Worm (Caenorhabditis elegans) whole organism, L4 larva: Measurements from ENCODE around the gene acr-2.

Experiments
- F26F4.8 ChIP-seq: fragments of 200-800 bp; sonication (Bioruptor generic); conservative IDR thresholded peaks from 2 replicates; pipeline ENCODE4 v1.3.6; 2022; ENCODE audit warnings: missing genetic modification characterization, missing compliant biosample characterization
- F37D6.2 ChIP-seq: sonication (generic microtip); optimal IDR thresholded peaks from 2 replicates; lab custom pipeline; 2016; ENCODE audit warnings: mild to moderate bottlenecking, missing genetic modification characterization, missing compliant biosample characterization
- F44E2.7 ChIP-seq: fragments of 200-800 bp; sonication (Bioruptor generic); IDR thresholded peaks from 2 replicates; pipeline ENCODE4 v2.1.2; 2022; ENCODE audit warnings: missing genetic modification characterization, missing compliant biosample characterization
- F49E8.2 ChIP-seq: sonication (generic microtip); optimal IDR thresholded peaks from 2 replicates; lab custom pipeline; 2016; ENCODE audit warnings: missing compliant biosample characterization, mild to moderate bottlenecking, missing genetic modification characterization, borderline replicate concordance
- R02D3.7 ChIP-seq: fragments of 150-350 bp; sonication (generic microtip); optimal IDR thresholded peaks from 3 replicates; lab custom pipeline; 2014; ENCODE audit warnings: missing biosample characterization, missing genetic modification characterization
- Y105C5A.15 ChIP-seq: fragments of 200-800 bp; sonication (Bioruptor generic); IDR thresholded peaks from 2 replicates; pipeline ENCODE4 v1.3.6; 2022; ENCODE audit warnings: missing genetic modification characterization, missing compliant biosample characterization
- Y5F2A.4 ChIP-seq: fragments of 200-800 bp; sonication (Bioruptor generic); optimal IDR thresholded peaks from 2 replicates; lab custom pipeline; 2018; ENCODE audit warnings: mild to moderate bottlenecking, missing genetic modification characterization, missing compliant biosample characterization
- ZK546.5 ChIP-seq, 2 experiments: sonication (generic microtip); optimal IDR thresholded peaks; 2 replicates each; lab custom pipeline; 2017; ENCODE audit warnings: missing biosample characterization in 2 of 2, missing genetic modification characterization in 2 of 2
- ama-1 ChIP-seq: fragments of 150-350 bp; optimal IDR thresholded peaks from 2 replicates; lab custom pipeline; 2014; ENCODE audit warnings: inconsistent platforms, mixed read lengths
- ceh-20 ChIP-seq: fragments of 200-800 bp; sonication (Bioruptor generic); IDR thresholded peaks from 2 replicates; pipeline ENCODE4 v1.3.6; 2022; ENCODE audit warnings: missing genetic modification reagents, missing genetic modification characterization, missing compliant biosample characterization
- ceh-44 ChIP-seq: fragments of 200-800 bp; sonication (Bioruptor generic); IDR thresholded peaks from 2 replicates; pipeline ENCODE4 v1.3.6; 2022; ENCODE audit warnings: missing genetic modification reagents, missing genetic modification characterization, missing compliant biosample characterization
- ceh-82 ChIP-seq: sonication (generic microtip); optimal IDR thresholded peaks from 2 replicates; lab custom pipeline; 2017; ENCODE audit warnings: missing biosample characterization, missing genetic modification characterization
- cey-2 ChIP-seq: sonication (generic microtip); optimal IDR thresholded peaks from 3 replicates; lab custom pipeline; 2017; ENCODE audit warnings: missing genetic modification characterization, mild to moderate bottlenecking, missing compliant biosample characterization, antibody characterized with exemption, borderline replicate concordance; ENCODE audit not compliant: insufficient read depth
- ctbp-1 ChIP-seq: fragments of 200-800 bp; sonication (Bioruptor generic); IDR thresholded peaks from 2 replicates; pipeline ENCODE4 v1.3.6; 2022; ENCODE audit warnings: missing genetic modification reagents, missing genetic modification characterization, missing compliant biosample characterization
- daf-12 ChIP-seq: fragments of 150-350 bp; optimal IDR thresholded peaks from 2 replicates; lab custom pipeline; 2014; ENCODE audit warnings: missing biosample characterization, missing genetic modification reagents, missing genetic modification characterization
- daf-16 ChIP-seq, 3 experiments: sonication (generic microtip); optimal IDR thresholded peaks; 2 replicates each; lab custom pipeline; 2016 to 2017; ENCODE audit warnings: missing genetic modification characterization in 3 of 3, missing genetic modification reagents in 3 of 3, mild to moderate bottlenecking in 2 of 3, missing compliant biosample characterization in 2 of 3, missing biosample characterization in 1 of 3, moderate library complexity in 1 of 3
- dmd-6 ChIP-seq: fragments of 200-800 bp; sonication (Bioruptor generic); IDR thresholded peaks from 2 replicates; pipeline ENCODE4 v1.3.6; 2022; ENCODE audit warnings: missing genetic modification reagents, missing genetic modification characterization, missing compliant biosample characterization
- dmd-8 ChIP-seq: fragments of 200-800 bp; sonication (Bioruptor generic); IDR thresholded peaks from 2 replicates; pipeline ENCODE4 v1.3.6; 2022; ENCODE audit warnings: missing genetic modification characterization, missing compliant biosample characterization
- dmd-9 ChIP-seq: fragments of 200-800 bp; sonication (Bioruptor generic); IDR thresholded peaks from 2 replicates; pipeline ENCODE4 v1.3.6; 2022; ENCODE audit warnings: missing genetic modification reagents, missing genetic modification characterization, missing compliant biosample characterization
- duxl-1 ChIP-seq: sonication (generic microtip); optimal IDR thresholded peaks from 2 replicates; lab custom pipeline; 2016; ENCODE audit warnings: mild to moderate bottlenecking, missing genetic modification characterization, moderate library complexity, missing compliant biosample characterization; ENCODE audit not compliant: poor library complexity
- fos-1 ChIP-seq: fragments of 150-350 bp; optimal IDR thresholded peaks from 2 replicates; lab custom pipeline; 2014; ENCODE audit warnings: missing biosample characterization, missing genetic modification characterization
- hlh-30 ChIP-seq: sonication (generic microtip); optimal IDR thresholded peaks from 2 replicates; lab custom pipeline; 2017; ENCODE audit warnings: antibody characterized with exemption, mild to moderate bottlenecking, missing genetic modification characterization, missing compliant biosample characterization; ENCODE audit not compliant: insufficient read depth
- jun-1 ChIP-seq: fragments of 150-350 bp; optimal IDR thresholded peaks from 2 replicates; lab custom pipeline; 2014; ENCODE audit warnings: missing biosample characterization, missing genetic modification reagents, missing genetic modification characterization
- lim-7 ChIP-seq: fragments of 200-800 bp; sonication (Bioruptor generic); IDR thresholded peaks from 2 replicates; pipeline ENCODE4 v1.3.6; 2022; ENCODE audit warnings: missing genetic modification characterization, missing compliant biosample characterization
- lin-15B ChIP-seq: fragments of 150-350 bp; sonication (generic microtip); optimal IDR thresholded peaks from 3 replicates; lab custom pipeline; 2014; ENCODE audit warnings: missing biosample characterization, missing genetic modification characterization
- lin-39 ChIP-seq: fragments of 150-350 bp; optimal IDR thresholded peaks from 2 replicates; lab custom pipeline; 2014; ENCODE audit warnings: missing biosample characterization, missing genetic modification reagents, missing genetic modification characterization
- lsy-2 ChIP-seq, 2 experiments: fragments of 150-350 bp in 1 of 2; sonication (generic microtip) in 1 of 2; optimal IDR thresholded peaks; 2 replicates each; lab custom pipeline; 2014 to 2017; ENCODE audit warnings: missing biosample characterization in 2 of 2, missing genetic modification characterization in 2 of 2
- madf-9 ChIP-seq: fragments of 200-800 bp; sonication (Bioruptor generic); conservative IDR thresholded peaks from 2 replicates; pipeline ENCODE4 v1.3.6; 2022; ENCODE audit warnings: missing genetic modification reagents, missing genetic modification characterization, missing compliant biosample characterization
- mep-1 ChIP-seq: fragments of 150-350 bp; sonication (generic microtip); optimal IDR thresholded peaks from 3 replicates; lab custom pipeline; 2014; ENCODE audit warnings: missing biosample characterization, missing genetic modification characterization
- mxl-2 ChIP-seq: fragments of 200-800 bp; sonication (Bioruptor generic); conservative IDR thresholded peaks from 2 replicates; pipeline ENCODE4 v1.3.6; 2022; ENCODE audit warnings: missing genetic modification reagents, missing genetic modification characterization, missing compliant biosample characterization
- mxl-3 ChIP-seq: fragments of 200-800 bp; sonication (Bioruptor generic); optimal IDR thresholded peaks from 2 replicates; lab custom pipeline; 2018; ENCODE audit warnings: mild to moderate bottlenecking, missing genetic modification characterization, missing compliant biosample characterization
- nhr-102 ChIP-seq: sonication (generic microtip); optimal IDR thresholded peaks from 2 replicates; lab custom pipeline; 2016; ENCODE audit warnings: mild to moderate bottlenecking, missing genetic modification characterization, moderate library complexity, missing compliant biosample characterization
- nhr-11 ChIP-seq: fragments of 150-350 bp; optimal IDR thresholded peaks from 2 replicates; lab custom pipeline; 2014; ENCODE audit warnings: missing biosample characterization, missing genetic modification characterization
- nhr-237 ChIP-seq: sonication (generic microtip); optimal IDR thresholded peaks from 2 replicates; lab custom pipeline; 2017; ENCODE audit warnings: missing biosample characterization, missing genetic modification characterization
- nhr-25 ChIP-seq: sonication (generic microtip); optimal IDR thresholded peaks from 2 replicates; lab custom pipeline; 2017; ENCODE audit warnings: missing genetic modification characterization, mild to moderate bottlenecking, missing compliant biosample characterization, antibody characterized with exemption, moderate library complexity, borderline replicate concordance; ENCODE audit not compliant: insufficient read depth
- nhr-42 ChIP-seq: fragments of 200-800 bp; sonication (Bioruptor generic); IDR thresholded peaks from 2 replicates; pipeline ENCODE4 v1.3.6; 2022; ENCODE audit warnings: missing genetic modification characterization, missing compliant biosample characterization
- nhr-77 ChIP-seq: fragments of 150-350 bp; optimal IDR thresholded peaks from 2 replicates; lab custom pipeline; 2014; ENCODE audit warnings: missing biosample characterization, missing genetic modification characterization
- php-3 ChIP-seq: fragments of 200-800 bp; sonication (Bioruptor generic); IDR thresholded peaks from 2 replicates; pipeline ENCODE4 v1.3.6; 2022; ENCODE audit warnings: missing genetic modification reagents, missing genetic modification characterization, missing compliant biosample characterization
- rbr-2 ChIP-seq: sonication (generic microtip); optimal IDR thresholded peaks from 2 replicates; lab custom pipeline; 2016; ENCODE audit warnings: missing genotype, missing genetic modification characterization, missing compliant biosample characterization
- sdz-12 ChIP-seq: fragments of 200-800 bp; sonication (Bioruptor generic); optimal IDR thresholded peaks from 2 replicates; lab custom pipeline; 2018; ENCODE audit warnings: mild to moderate bottlenecking, missing genetic modification characterization, missing compliant biosample characterization
- set-16 ChIP-seq: fragments of 200-800 bp; sonication (Bioruptor generic); IDR thresholded peaks from 2 replicates; pipeline ENCODE4 v1.3.6; 2022; ENCODE audit warnings: missing genetic modification reagents, missing genetic modification characterization, missing compliant biosample characterization
- skn-1 ChIP-seq: fragments of 150-350 bp; optimal IDR thresholded peaks from 2 replicates; lab custom pipeline; 2014; ENCODE audit warnings: missing biosample characterization, missing genetic modification characterization
- snpc-1.2 ChIP-seq: fragments of 200-800 bp; sonication (Bioruptor generic); IDR thresholded peaks from 2 replicates; pipeline ENCODE4 v1.3.6; 2022; ENCODE audit warnings: missing genetic modification reagents, missing genetic modification characterization, missing compliant biosample characterization
- spr-3 ChIP-seq: fragments of 200-800 bp; sonication (Bioruptor generic); optimal IDR thresholded peaks from 2 replicates; lab custom pipeline; 2018; ENCODE audit warnings: mild to moderate bottlenecking, missing genetic modification characterization, missing compliant biosample characterization
- tag-97 ChIP-seq: fragments of 200-800 bp; sonication (Bioruptor generic); IDR thresholded peaks from 2 replicates; pipeline ENCODE4 v1.3.6; 2022; ENCODE audit warnings: missing genetic modification characterization, missing compliant biosample characterization
- tra-1 ChIP-seq: fragments of 200-800 bp; sonication (Bioruptor generic); IDR thresholded peaks from 2 replicates; pipeline ENCODE4 v1.3.6; 2022; ENCODE audit warnings: missing genetic modification reagents, missing genetic modification characterization, missing compliant biosample characterization

The acr-2 gene

ce11 chrX:6749124-6749822 is 46.9 kb downstream of the acr-2 start (continued):
- TF ChIP-seq daf-16 (GFP tag; optimal IDR thresholded peaks at IDR 0.05; lab: Kevin White, UChicago) (peak in 1 of 2 experiments; percentile 45), daf-16 (tag; optimal IDR thresholded peaks at IDR 0.05; lab: Kevin White, UChicago) (peak; percentile 97), ctbp-1 (no peak), F26F4.8 (no peak), dmd-6 (peak; percentile 96), php-3 (peak; percentile 84), mep-1 (tag; lab: Kevin White, UChicago) (peak; percentile 62), nhr-237 (no peak), jun-1 (tag; lab: Kevin White, UChicago) (no peak), sdz-12 (GFP tag; lab: Kevin White, UChicago) (peak; percentile 8), R02D3.7 (tag; lab: Kevin White, UChicago) (no peak), madf-9 (GFP tag; lab: Robert Waterston, UW) (peak; percentile 52; the same call in 1 of the 2 replicates), rbr-2 (tag; lab: Kevin White, UChicago) (peak; percentile 43), F49E8.2 (tag; lab: Kevin White, UChicago) (no peak), nhr-11 (peak; percentile 26), ceh-44 (GFP tag; lab: Robert Waterston, UW) (no peak), nhr-25 (tag; lab: Kevin White, UChicago) (peak; percentile 72)

ce11 chrX:6750145-6750544 is 47.8 kb downstream of the acr-2 start:
- no peak for TF ChIP-seq F37D6.2 (tag; lab: Kevin White, UChicago)
- no peak for TF ChIP-seq ZK546.5 (tag; optimal IDR thresholded peaks at IDR 0.05; lab: Kevin White, UChicago)
- no peak for TF ChIP-seq fos-1
- peak; percentile 66 for TF ChIP-seq rbr-2 (tag; lab: Kevin White, UChicago)
- TF ChIP-seq nhr-77 (tag; lab: Kevin White, UChicago): peak; percentile 87
- peak; percentile 41; the same call in 1 of the 2 replicates for TF ChIP-seq madf-9 (GFP tag; lab: Robert Waterston, UW)
- 0 out of 2 replicates have a peak, but pooled peaks have one; percentile 47 for TF ChIP-seq ceh-20 (GFP tag; lab: Robert Waterston, UW)
- no peak for TF ChIP-seq Y5F2A.4 (GFP tag; lab: Kevin White, UChicago)
- TF ChIP-seq set-16 (GFP tag; lab: Robert Waterston, UW): peak; percentile 45; the same call in 1 of the 2 replicates
- no peak for TF ChIP-seq F44E2.7 (GFP tag; lab: Robert Waterston, UW)
- TF ChIP-seq skn-1: no peak
- TF ChIP-seq spr-3 (GFP tag; lab: Kevin White, UChicago): no peak
- TF ChIP-seq mxl-3 (GFP tag; lab: Kevin White, UChicago): peak; percentile 89
- TF ChIP-seq mxl-2 (GFP tag; lab: Robert Waterston, UW): peak; percentile 100
- TF ChIP-seq mep-1 (tag; lab: Kevin White, UChicago): peak; percentile 87
- TF ChIP-seq lin-15B (tag; lab: Kevin White, UChicago): no peak
- TF ChIP-seq hlh-30 (tag; lab: Kevin White, UChicago): peak; percentile 97
- TF ChIP-seq nhr-25 (tag; lab: Kevin White, UChicago): peak; percentile 89
- no peak for TF ChIP-seq lin-39 (tag; lab: Kevin White, UChicago)
- no peak for TF ChIP-seq ceh-82
- TF ChIP-seq tra-1 (GFP tag; lab: Robert Waterston, UW): peak; percentile 89
- TF ChIP-seq nhr-42 (GFP tag; lab: Robert Waterston, UW): 0 out of 2 replicates have a peak, but pooled peaks have one; percentile 38
- no peak for TF ChIP-seq snpc-1.2 (GFP tag; lab: Robert Waterston, UW)
- peak in 1 of 2 experiments; percentile 78 for TF ChIP-seq lsy-2 (tag; optimal IDR thresholded peaks at IDR 0.05; lab: Kevin White, UChicago)
- TF ChIP-seq tag-97: no peak
- peak; percentile 98 for TF ChIP-seq dmd-6
- peak; percentile 13 for TF ChIP-seq cey-2 (tag; lab: Kevin White, UChicago)
- TF ChIP-seq dmd-9 (GFP tag; lab: Robert Waterston, UW): no peak
- no peak for TF ChIP-seq sdz-12 (GFP tag; lab: Kevin White, UChicago)
- TF ChIP-seq Y105C5A.15 (GFP tag; lab: Robert Waterston, UW): no peak
- peak; percentile 86 for TF ChIP-seq nhr-102 (tag; lab: Kevin White, UChicago)
- no peak for TF ChIP-seq ama-1 (lab: Kevin White, UChicago)
- TF ChIP-seq duxl-1 (tag; lab: Kevin White, UChicago): peak; percentile 77
- no peak for TF ChIP-seq lim-7
- TF ChIP-seq dmd-8 (GFP tag; lab: Robert Waterston, UW): no peak
- peak; percentile 52; the same call in 1 of the 2 replicates for TF ChIP-seq ctbp-1
- TF ChIP-seq daf-12 (tag; lab: Kevin White, UChicago): no peak
